5 worm cellular contexts compared by ENCODE assay signal in genomic region chrX:10679193-10679592, ce11.
A peak's percentile ranks its signal among the peaks of the same experiment; 100 is the strongest.
TF ChIP-seq lines count a peak whose summit lies in the region.

No protein-coding gene starts in this region.

TF ChIP-seq in whole organism, L1 larva, 84 proteins besides CTCF, POLR2A, EP300 and RAD21 (continued from another document and continues in another):
- TF ChIP-seq C16A3.4 (tag; optimal IDR thresholded peaks at IDR 0.05; lab: Kevin White, UChicago) (peak; percentile 22), C04F5.9 (tag; optimal IDR thresholded peaks at IDR 0.05; lab: Kevin White, UChicago) (no peak), mef-2 (tag; optimal IDR thresholded peaks at IDR 0.05; lab: Kevin White, UChicago) (no peak), elt-3 (tag; optimal IDR thresholded peaks at IDR 0.05; lab: Kevin White, UChicago) (no peak), efl-1 (optimal IDR thresholded peaks at IDR 0.05; lab: Kevin White, UChicago) (peak in 1 of 2 experiments; percentile 23), efl-1 (GFP tag; optimal IDR thresholded peaks at IDR 0.05 in 1 of 2; lab: Kevin White, UChicago) (peak in 1 of 2 experiments; percentile 91), mep-1 (tag; optimal IDR thresholded peaks at IDR 0.05; lab: Kevin White, UChicago) (peak; percentile 17), nhr-90 (tag; optimal IDR thresholded peaks at IDR 0.05; lab: Kevin White, UChicago; ENCODE audit: poor library complexity) (no peak), ceh-88 (GFP tag; IDR thresholded peaks at IDR 0.05; lab: Robert Waterston, UW) (no peak), lin-13 (GFP tag; optimal IDR thresholded peaks at IDR 0.05; lab: Kevin White, UChicago) (no peak), rnt-1 (tag; optimal IDR thresholded peaks at IDR 0.05; lab: Kevin White, UChicago) (no peak), ama-1 (optimal IDR thresholded peaks at IDR 0.05; lab: Kevin White, UChicago) (no peak), egl-27 (tag; optimal IDR thresholded peaks at IDR 0.05; lab: Kevin White, UChicago) (no peak), aha-1 (tag; optimal IDR thresholded peaks at IDR 0.05; lab: Kevin White, UChicago) (no peak), nhr-84 (tag; optimal IDR thresholded peaks at IDR 0.05; lab: Kevin White, UChicago) (no peak), lin-15B (tag; optimal IDR thresholded peaks at IDR 0.05; lab: Kevin White, UChicago) (no peak), tlp-1 (tag; optimal IDR thresholded peaks at IDR 0.05; lab: Kevin White, UChicago) (no peak), ztf-4 (tag; optimal IDR thresholded peaks at IDR 0.05; lab: Kevin White, UChicago) (no peak), sox-4 (tag; optimal IDR thresholded peaks at IDR 0.05; lab: Kevin White, UChicago) (no peak), zag-1 (tag; optimal IDR thresholded peaks at IDR 0.05; lab: Kevin White, UChicago) (no peak), ztf-11 (tag; optimal IDR thresholded peaks at IDR 0.05; lab: Kevin White, UChicago) (no peak), blmp-1 (tag; optimal IDR thresholded peaks at IDR 0.05; lab: Kevin White, UChicago) (peak; percentile 27), mdl-1 (tag; optimal IDR thresholded peaks at IDR 0.05; lab: Kevin White, UChicago) (peak in 1 of 2 experiments; percentile 34), pqm-1 (tag; optimal IDR thresholded peaks at IDR 0.05; lab: Kevin White, UChicago) (no peak), lin-35 (GFP tag; optimal IDR thresholded peaks at IDR 0.05; lab: Kevin White, UChicago) (peak in 1 of 2 experiments; percentile 65), unc-30 (tag; optimal IDR thresholded peaks at IDR 0.05; lab: Kevin White, UChicago) (no peak), ets-5 (GFP tag; IDR thresholded peaks at IDR 0.05; lab: Robert Waterston, UW) (no peak)

TF ChIP-seq in whole organism, L2 larva, 48 proteins besides CTCF, POLR2A, EP300 and RAD21 (continued from another document and continues in another):
- no peak for TF ChIP-seq mab-5 (tag; optimal IDR thresholded peaks at IDR 0.05; lab: Kevin White, UChicago)
- TF ChIP-seq nhr-237 (tag; optimal IDR thresholded peaks at IDR 0.05; lab: Kevin White, UChicago), result no peak
- no peak for TF ChIP-seq nhr-23 (tag; optimal IDR thresholded peaks at IDR 0.05; lab: Kevin White, UChicago)
- no peak for TF ChIP-seq sma-3 (GFP tag; optimal IDR thresholded peaks at IDR 0.05; lab: Kevin White, UChicago)
- no peak for TF ChIP-seq nhr-11 (tag; optimal IDR thresholded peaks at IDR 0.05; lab: Kevin White, UChicago)
- TF ChIP-seq mdl-1 (tag; optimal IDR thresholded peaks at IDR 0.05; lab: Kevin White, UChicago), result no peak
- TF ChIP-seq lin-11 (tag; optimal IDR thresholded peaks at IDR 0.05; lab: Kevin White, UChicago), result no peak
- TF ChIP-seq nhr-12 (tag; optimal IDR thresholded peaks at IDR 0.05; lab: Kevin White, UChicago), result no peak
- peak; percentile 5 for TF ChIP-seq nhr-25 (tag; optimal IDR thresholded peaks at IDR 0.05; lab: Kevin White, UChicago)
- no peak for TF ChIP-seq mbf-1 (tag; optimal IDR thresholded peaks at IDR 0.05; lab: Kevin White, UChicago)
- TF ChIP-seq sem-4 (tag; optimal IDR thresholded peaks at IDR 0.05; lab: Kevin White, UChicago), result no peak
- TF ChIP-seq unc-55 (GFP tag; optimal IDR thresholded peaks at IDR 0.05; lab: Kevin White, UChicago), result peak; percentile 27
- no peak for TF ChIP-seq lin-39 (tag; optimal IDR thresholded peaks at IDR 0.05; lab: Kevin White, UChicago)
- no peak for TF ChIP-seq ztf-4 (tag; optimal IDR thresholded peaks at IDR 0.05; lab: Kevin White, UChicago)
- no peak for TF ChIP-seq nhr-21 (tag; optimal IDR thresholded peaks at IDR 0.05; lab: Kevin White, UChicago)
- no peak for TF ChIP-seq sma-9 (GFP tag; optimal IDR thresholded peaks at IDR 0.05; lab: Kevin White, UChicago)
- TF ChIP-seq sma-9 (tag; optimal IDR thresholded peaks at IDR 0.05; lab: Kevin White, UChicago), result no peak
- peak in 1 of 2 experiments; percentile 27 for TF ChIP-seq lsy-2 (tag; optimal IDR thresholded peaks at IDR 0.05; lab: Kevin White, UChicago)
- TF ChIP-seq elt-3 (tag; optimal IDR thresholded peaks at IDR 0.05; lab: Kevin White, UChicago), result no peak
- no peak for TF ChIP-seq Y55F3AM.14 (GFP tag; optimal IDR thresholded peaks at IDR 0.05; lab: Kevin White, UChicago)
- TF ChIP-seq nhr-6 (tag; optimal IDR thresholded peaks at IDR 0.05; lab: Kevin White, UChicago), result no peak
- no peak for TF ChIP-seq ceh-82 (tag; optimal IDR thresholded peaks at IDR 0.05; lab: Kevin White, UChicago)
- peak; percentile 85 for TF ChIP-seq fos-1 (tag; optimal IDR thresholded peaks at IDR 0.05; lab: Kevin White, UChicago)
- TF ChIP-seq unc-39 (tag; optimal IDR thresholded peaks at IDR 0.05; lab: Kevin White, UChicago), result no peak
- TF ChIP-seq nhr-10 (tag; optimal IDR thresholded peaks at IDR 0.05; lab: Kevin White, UChicago), result no peak
- no peak for TF ChIP-seq blmp-1 (tag; optimal IDR thresholded peaks at IDR 0.05; lab: Kevin White, UChicago; ENCODE audit: insufficient read depth)
- TF ChIP-seq alr-1 (tag; optimal IDR thresholded peaks at IDR 0.05; lab: Kevin White, UChicago), result no peak
- no peak for TF ChIP-seq ztf-1 (GFP tag; conservative IDR thresholded peaks at IDR 0.05; lab: Robert Waterston, UW)
- TF ChIP-seq elt-1 (tag; optimal IDR thresholded peaks at IDR 0.05; lab: Kevin White, UChicago), result no peak

TF ChIP-seq in whole organism, L3 larva, 47 proteins besides CTCF, POLR2A, EP300 and RAD21 (continued from another document):
- TF ChIP-seq fkh-10 (GFP tag; optimal IDR thresholded peaks at IDR 0.05; lab: Kevin White, UChicago) (no peak), hmg-11 (tag; optimal IDR thresholded peaks at IDR 0.05; lab: Kevin White, UChicago) (peak; percentile 50), nfya-1 (tag; optimal IDR thresholded peaks at IDR 0.05; lab: Kevin White, UChicago; ENCODE audit: insufficient read depth) (peak; percentile 39), lin-39 (tag; optimal IDR thresholded peaks at IDR 0.05; lab: Kevin White, UChicago) (peak; percentile 46), nhr-12 (tag; optimal IDR thresholded peaks at IDR 0.05; lab: Kevin White, UChicago) (no peak), egl-5 (tag; optimal IDR thresholded peaks at IDR 0.05; lab: Kevin White, UChicago) (no peak), jun-1 (tag; optimal IDR thresholded peaks at IDR 0.05; lab: Kevin White, UChicago) (peak; percentile 3), snpc-4 (tag; optimal IDR thresholded peaks at IDR 0.05; lab: Kevin White, UChicago) (peak; percentile 20), sea-2 (GFP tag; optimal IDR thresholded peaks at IDR 0.05; lab: Kevin White, UChicago) (no peak), ztf-11 (tag; optimal IDR thresholded peaks at IDR 0.05; lab: Kevin White, UChicago) (no peak)

TF ChIP-seq in whole organism, L4 larva, 104 proteins besides CTCF, POLR2A, EP300 and RAD21 (continued from another document and continues in another):
- TF ChIP-seq dmd-9 (GFP tag; IDR thresholded peaks at IDR 0.05; lab: Robert Waterston, UW) (no peak), ces-1 (GFP tag; optimal IDR thresholded peaks at IDR 0.05; lab: Kevin White, UChicago) (no peak), zfp-3 (GFP tag; conservative IDR thresholded peaks at IDR 0.05; lab: Robert Waterston, UW) (no peak), lsy-2 (tag; optimal IDR thresholded peaks at IDR 0.05; lab: Kevin White, UChicago) (peak in 1 of 2 experiments; percentile 39), nhr-237 (tag; optimal IDR thresholded peaks at IDR 0.05; lab: Kevin White, UChicago) (no peak), zip-11 (GFP tag; IDR thresholded peaks at IDR 0.05; lab: Robert Waterston, UW) (no peak), dmd-8 (GFP tag; IDR thresholded peaks at IDR 0.05; lab: Robert Waterston, UW) (no peak), set-16 (GFP tag; IDR thresholded peaks at IDR 0.05; lab: Robert Waterston, UW) (no peak), tra-1 (GFP tag; IDR thresholded peaks at IDR 0.05; lab: Robert Waterston, UW) (no peak), nhr-25 (tag; optimal IDR thresholded peaks at IDR 0.05; lab: Kevin White, UChicago; ENCODE audit: borderline replicate concordance, insufficient read depth) (no peak), lin-1 (GFP tag; IDR thresholded peaks at IDR 0.05; lab: Robert Waterston, UW) (no peak), unc-39 (tag; optimal IDR thresholded peaks at IDR 0.05; lab: Kevin White, UChicago) (no peak), nhr-42 (GFP tag; IDR thresholded peaks at IDR 0.05; lab: Robert Waterston, UW) (no peak), pqm-1 (tag; optimal IDR thresholded peaks at IDR 0.05; lab: Kevin White, UChicago) (peak; percentile 47), fos-1 (tag; optimal IDR thresholded peaks at IDR 0.05; lab: Kevin White, UChicago) (no peak), F44E2.7 (GFP tag; IDR thresholded peaks at IDR 0.05; lab: Robert Waterston, UW) (no peak), arid-1 (GFP tag; conservative IDR thresholded peaks at IDR 0.05; lab: Robert Waterston, UW) (no peak), ama-1 (optimal IDR thresholded peaks at IDR 0.05; lab: Kevin White, UChicago) (no peak), attf-4 (tag; optimal IDR thresholded peaks at IDR 0.05; lab: Kevin White, UChicago) (no peak), ceh-28 (tag; optimal IDR thresholded peaks at IDR 0.05; lab: Kevin White, UChicago) (no peak), Y48G9A.11 (GFP tag; IDR thresholded peaks at IDR 0.05; lab: Robert Waterston, UW) (no peak), ceh-20 (GFP tag; IDR thresholded peaks at IDR 0.05; lab: Robert Waterston, UW) (no peak), nhr-76 (tag; optimal IDR thresholded peaks at IDR 0.05; lab: Kevin White, UChicago) (no peak), dve-1 (tag; optimal IDR thresholded peaks at IDR 0.05; lab: Kevin White, UChicago; ENCODE audit: insufficient read depth) (peak; percentile 50), hif-1 (tag; optimal IDR thresholded peaks at IDR 0.05; lab: Kevin White, UChicago) (peak in 1 of 2 experiments; percentile 56), vab-7 (GFP tag; IDR thresholded peaks at IDR 0.05; lab: Robert Waterston, UW) (no peak), madf-5 (GFP tag; IDR thresholded peaks at IDR 0.05; lab: Robert Waterston, UW) (no peak), cey-2 (tag; optimal IDR thresholded peaks at IDR 0.05; lab: Kevin White, UChicago; ENCODE audit: borderline replicate concordance, insufficient read depth) (no peak), snpc-1.2 (GFP tag; IDR thresholded peaks at IDR 0.05; lab: Robert Waterston, UW) (no peak), lin-38 (GFP tag; IDR thresholded peaks at IDR 0.05; lab: Robert Waterston, UW) (no peak), lin-39 (tag; optimal IDR thresholded peaks at IDR 0.05; lab: Kevin White, UChicago) (no peak), mes-2 (tag; optimal IDR thresholded peaks at IDR 0.05; lab: Kevin White, UChicago; ENCODE audit: poor library complexity, severe bottlenecking) (peak; percentile 56), unc-62 (GFP tag; optimal IDR thresholded peaks at IDR 0.05 in 1 of 2; lab: Kevin White, UChicago) (no peak), unc-62 (tag; optimal IDR thresholded peaks at IDR 0.05; lab: Kevin White, UChicago) (no peak), hmg-1.1 (GFP tag; IDR thresholded peaks at IDR 0.05; lab: Robert Waterston, UW) (0 out of 2 replicates have a peak, but pooled peaks have one; percentile 42), ztf-11 (tag; optimal IDR thresholded peaks at IDR 0.05; lab: Kevin White, UChicago) (no peak), F10B5.3 (tag; optimal IDR thresholded peaks at IDR 0.05; lab: Kevin White, UChicago) (no peak), daf-16 (GFP tag; optimal IDR thresholded peaks at IDR 0.05; lab: Kevin White, UChicago) (no peak), daf-16 (tag; optimal IDR thresholded peaks at IDR 0.05; lab: Kevin White, UChicago) (peak; percentile 76)

TF ChIP-seq in whole organism, young adult, 124 proteins besides CTCF, POLR2A, EP300 and RAD21 (continued from another document):
- TF ChIP-seq snpc-1.3 (tag; optimal IDR thresholded peaks at IDR 0.05; lab: Kevin White, UChicago; ENCODE audit: insufficient read depth) (no peak), nhr-80 (tag; optimal IDR thresholded peaks at IDR 0.05; lab: Kevin White, UChicago) (peak; percentile 86), pha-4 (tag; optimal IDR thresholded peaks at IDR 0.05; lab: Kevin White, UChicago) (peak; percentile 27), pbrm-1 (GFP tag; IDR thresholded peaks at IDR 0.05; lab: Robert Waterston, UW) (no peak), let-607 (tag; optimal IDR thresholded peaks at IDR 0.05; lab: Kevin White, UChicago) (peak; percentile 86 to 87), F10E7.11 (tag; optimal IDR thresholded peaks at IDR 0.05; lab: Kevin White, UChicago) (no peak), nhr-179 (tag; optimal IDR thresholded peaks at IDR 0.05; lab: Kevin White, UChicago) (no peak), tbp1 (GFP tag; optimal IDR thresholded peaks at IDR 0.05; lab: Kevin White, UChicago) (peak; percentile 24), B0019.2 (GFP tag; conservative IDR thresholded peaks at IDR 0.05; lab: Robert Waterston, UW) (no peak), F57C9.4 (tag; optimal IDR thresholded peaks at IDR 0.05; lab: Kevin White, UChicago) (no peak), dox-1 (GFP tag; IDR thresholded peaks at IDR 0.05; lab: Robert Waterston, UW) (peak; percentile 64; the same call in 1 of the 2 replicates), Y56A3A.18 (GFP tag; IDR thresholded peaks at IDR 0.05; lab: Robert Waterston, UW) (no peak), ztf-3 (GFP tag; optimal IDR thresholded peaks at IDR 0.05; lab: Kevin White, UChicago) (no peak)
